Fruit fly (Drosophila melanogaster) whole organism, prepupa: Measurements from ENCODE around the gene shop.

ENCODE experiments used
- CG11902 ChIP-seq: fragments of 200-800 bp; sonication (Bioruptor generic); optimal IDR thresholded peaks from 3 replicates; lab custom pipeline; 2016; ENCODE audit warnings: missing biosample characterization, missing genetic modification characterization
- CG3919 ChIP-seq: fragments of 200-800 bp; sonication (Bioruptor generic); optimal IDR thresholded peaks from 3 replicates; lab custom pipeline; 2016; ENCODE audit warnings: missing biosample characterization, missing genetic modification characterization
- CG6808 ChIP-seq: fragments of 200-800 bp; sonication (Bioruptor generic); optimal IDR thresholded peaks from 3 replicates; lab custom pipeline; 2017; ENCODE audit warnings: missing biosample characterization, missing genetic modification characterization, mild to moderate bottlenecking, moderate library complexity, missing genetic modification reagents
- Sox102F ChIP-seq: fragments of 200-800 bp; sonication (Bioruptor generic); optimal IDR thresholded peaks from 2 replicates; lab custom pipeline; 2016; ENCODE audit warnings: missing biosample characterization, mild to moderate bottlenecking, missing genetic modification characterization

DNA sequence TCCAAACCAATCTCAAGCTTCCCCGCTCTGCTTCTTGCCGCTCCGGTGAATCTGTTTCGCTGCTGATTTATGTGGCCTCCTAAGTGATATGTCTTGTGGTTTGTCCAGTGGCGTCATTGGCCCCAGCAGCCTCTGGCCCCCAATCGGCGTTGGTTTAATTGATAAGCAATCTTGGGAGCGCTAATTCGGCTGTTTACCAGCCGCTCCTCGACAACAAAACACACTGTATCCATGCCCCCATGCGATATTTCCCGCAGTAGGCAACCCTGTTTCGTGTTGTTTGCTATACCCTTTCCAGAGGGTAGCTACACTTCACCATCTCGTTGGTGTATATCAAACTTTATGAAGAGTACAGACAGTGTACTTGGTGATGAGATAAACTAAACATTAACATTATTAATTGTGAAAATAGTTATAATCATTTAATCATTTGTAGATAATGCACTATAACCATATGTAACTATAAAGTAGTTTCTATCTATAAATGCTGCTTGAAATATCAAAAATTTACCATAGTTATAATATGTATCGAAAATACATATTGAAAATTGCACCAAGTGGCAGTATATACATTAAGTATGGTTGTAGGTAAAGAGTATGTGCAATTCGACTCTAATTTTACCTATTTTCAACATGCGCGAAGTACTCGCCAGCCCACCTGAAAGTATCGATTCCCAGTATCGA is at the start of gene shop:
- peak; percentile 82 for TF ChIP-seq Sox102F (GFP tag; lab: Kevin White, UChicago)
- TF ChIP-seq CG6808 (GFP tag; lab: Kevin White, UChicago), result peak; percentile 86
- peak; percentile 87 for TF ChIP-seq CG3919 (GFP tag; lab: Kevin White, UChicago)
- TF ChIP-seq CG11902 (GFP tag; lab: Kevin White, UChicago), result peak; percentile 83
